Worm (Caenorhabditis elegans) whole organism, young adult: ENCODE measurements around the gene F16H6.7.

ENCODE experiments used
- B0336.3 ChIP-seq: fragments of 200-800 bp; sonication (Bioruptor generic); IDR thresholded peaks from 2 replicates; pipeline ENCODE4 v1.3.6; 2022; ENCODE audit warnings: missing genetic modification characterization, missing compliant biosample characterization
- C06A6.2 ChIP-seq: fragments of 200-800 bp; sonication (Bioruptor generic); conservative IDR thresholded peaks from 2 replicates; pipeline ENCODE4 v1.3.6; 2022; ENCODE audit warnings: missing genetic modification characterization, missing compliant biosample characterization
- F22D6.2 ChIP-seq: sonication (generic microtip); optimal IDR thresholded peaks from 2 replicates; lab custom pipeline; 2016; ENCODE audit warnings: mild to moderate bottlenecking, missing genetic modification characterization, missing compliant biosample characterization
- F23B12.7 ChIP-seq: sonication (generic microtip); optimal IDR thresholded peaks from 2 replicates; lab custom pipeline; 2017; ENCODE audit warnings: missing genetic modification characterization, mild to moderate bottlenecking, missing compliant biosample characterization, antibody characterized with exemption, moderate library complexity; ENCODE audit not compliant: insufficient read depth
- F33H1.4 ChIP-seq: fragments of 200-800 bp; sonication (Bioruptor generic); IDR thresholded peaks from 2 replicates; pipeline ENCODE4 v1.3.6; 2022; ENCODE audit warnings: missing genetic modification reagents, missing genetic modification characterization, missing compliant biosample characterization
- F55B11.4 ChIP-seq: sonication (generic microtip); optimal IDR thresholded peaks from 2 replicates; lab custom pipeline; 2016; ENCODE audit warnings: missing compliant biosample characterization, missing genetic modification characterization, borderline replicate concordance; ENCODE audit not compliant: insufficient read depth
- F57A8.1 ChIP-seq: fragments of 200-800 bp; sonication (Bioruptor generic); optimal IDR thresholded peaks from 2 replicates; lab custom pipeline; 2018; ENCODE audit warnings: mild to moderate bottlenecking, missing genetic modification characterization, moderate library complexity, missing compliant biosample characterization
- F57C9.4 ChIP-seq: sonication (generic microtip); optimal IDR thresholded peaks from 2 replicates; lab custom pipeline; 2017; ENCODE audit warnings: mild to moderate bottlenecking, missing genetic modification characterization, missing compliant biosample characterization
- K11D2.4 ChIP-seq: fragments of 200-800 bp; sonication (Bioruptor generic); IDR thresholded peaks from 2 replicates; pipeline ENCODE4 v1.3.6; 2022; ENCODE audit warnings: missing genetic modification reagents, missing genetic modification characterization, missing compliant biosample characterization
- T26A5.8 ChIP-seq: sonication (generic microtip); optimal IDR thresholded peaks from 2 replicates; lab custom pipeline; 2016; ENCODE audit warnings: missing genetic modification characterization, missing compliant biosample characterization
- Y53F4B.3 ChIP-seq: fragments of 200-800 bp; sonication (Bioruptor generic); IDR thresholded peaks from 2 replicates; pipeline ENCODE4 v1.3.6; 2022; ENCODE audit warnings: missing genetic modification reagents, missing genetic modification characterization, missing compliant biosample characterization
- Y79H2A.3 ChIP-seq: fragments of 200-800 bp; sonication (Bioruptor generic); conservative IDR thresholded peaks from 2 replicates; pipeline ENCODE4 v1.3.6; 2022; ENCODE audit warnings: missing genetic modification reagents, missing genetic modification characterization, missing compliant biosample characterization
- ZK185.1 ChIP-seq: sonication (generic microtip); optimal IDR thresholded peaks from 2 replicates; lab custom pipeline; 2016; ENCODE audit warnings: mild to moderate bottlenecking, missing genetic modification characterization, missing compliant biosample characterization; ENCODE audit not compliant: poor library complexity, severe bottlenecking
- akir-1 ChIP-seq: fragments of 200-800 bp; sonication (Bioruptor generic); optimal IDR thresholded peaks from 2 replicates; lab custom pipeline; 2018; ENCODE audit warnings: mild to moderate bottlenecking, missing genetic modification characterization, moderate library complexity, missing compliant biosample characterization
- aptf-3 ChIP-seq: fragments of 200-800 bp; sonication (Bioruptor generic); IDR thresholded peaks from 2 replicates; pipeline ENCODE4 v1.3.6; 2022; ENCODE audit warnings: missing genetic modification characterization, missing compliant biosample characterization
- cebp-1 ChIP-seq, 2 experiments: fragments of 200-800 bp in 1 of 2; sonication (Bioruptor generic) in 1 of 2; sonication (generic microtip) in 1 of 2; IDR thresholded peaks in 1 of 2; optimal IDR thresholded peaks in 1 of 2; 2 replicates each; pipeline versions ENCODE4 v1.3.6 to Lab custom; 2017 to 2022; ENCODE audit warnings: missing compliant biosample characterization in 2 of 2, missing genetic modification characterization in 2 of 2, mild to moderate bottlenecking in 1 of 2, missing genetic modification reagents in 1 of 2, moderate library complexity in 1 of 2
- ceh-58 ChIP-seq: fragments of 200-800 bp; sonication (Bioruptor generic); IDR thresholded peaks from 2 replicates; pipeline ENCODE4 v1.3.6; 2022; ENCODE audit warnings: missing genetic modification characterization, missing compliant biosample characterization
- ceh-79 ChIP-seq: sonication (generic microtip); optimal IDR thresholded peaks from 2 replicates; lab custom pipeline; 2017; ENCODE audit warnings: mild to moderate bottlenecking, missing genetic modification characterization, missing compliant biosample characterization
- ceh-91 ChIP-seq: fragments of 200-800 bp; sonication (Bioruptor generic); IDR thresholded peaks from 2 replicates; pipeline ENCODE4 v1.3.6; 2022; ENCODE audit warnings: missing genetic modification reagents, missing genetic modification characterization, missing compliant biosample characterization
- die-1 ChIP-seq: sonication (generic microtip); optimal IDR thresholded peaks from 2 replicates; lab custom pipeline; 2016; ENCODE audit warnings: missing genotype, mild to moderate bottlenecking, missing genetic modification characterization, missing compliant biosample characterization
- egl-18 ChIP-seq: fragments of 200-800 bp; sonication (Bioruptor generic); IDR thresholded peaks from 2 replicates; pipeline ENCODE4 v1.3.6; 2022; ENCODE audit warnings: missing genetic modification reagents, missing genetic modification characterization, missing compliant biosample characterization
- egrh-3 ChIP-seq: fragments of 200-800 bp; sonication (Bioruptor generic); IDR thresholded peaks from 2 replicates; pipeline ENCODE4 v1.3.6; 2022; ENCODE audit warnings: missing genetic modification reagents, missing genetic modification characterization, missing compliant biosample characterization
- gei-17 ChIP-seq: fragments of 200-800 bp; sonication (Bioruptor generic); optimal IDR thresholded peaks from 2 replicates; lab custom pipeline; 2018; ENCODE audit warnings: mild to moderate bottlenecking, missing genetic modification characterization, missing compliant biosample characterization
- hlh-26 ChIP-seq: fragments of 200-800 bp; sonication (Bioruptor generic); conservative IDR thresholded peaks from 2 replicates; pipeline ENCODE4 v1.3.6; 2022; ENCODE audit warnings: missing genetic modification reagents, missing genetic modification characterization, missing compliant biosample characterization
- hmg-20 ChIP-seq: fragments of 200-800 bp; sonication (Bioruptor generic); IDR thresholded peaks from 2 replicates; pipeline ENCODE4 v1.3.6; 2022; ENCODE audit warnings: missing genetic modification reagents, missing genetic modification characterization, missing compliant biosample characterization
- lin-35 ChIP-seq, 3 experiments: fragments of 150-350 bp in 2 of 3; sonication (generic microtip) in 1 of 3; optimal IDR thresholded peaks; 2 replicates each; lab custom pipeline; 2014 to 2018; ENCODE audit warnings: missing biosample characterization in 3 of 3, missing genetic modification characterization in 3 of 3, missing genetic modification reagents in 3 of 3
- lir-1 ChIP-seq: fragments of 200-800 bp; sonication (Bioruptor generic); conservative IDR thresholded peaks from 2 replicates; pipeline ENCODE4 v1.3.6; 2022; ENCODE audit warnings: missing genetic modification reagents, missing genetic modification characterization, missing compliant biosample characterization
- madf-10 ChIP-seq: sonication (generic microtip); optimal IDR thresholded peaks from 2 replicates; lab custom pipeline; 2016; ENCODE audit warnings: mild to moderate bottlenecking, missing genetic modification characterization, missing compliant biosample characterization
- mes-4 ChIP-seq: sonication (generic microtip); optimal IDR thresholded peaks from 2 replicates; lab custom pipeline; 2016; ENCODE audit warnings: missing genotype, missing genetic modification characterization, missing compliant biosample characterization
- mxl-1 ChIP-seq: sonication (generic microtip); optimal IDR thresholded peaks from 2 replicates; lab custom pipeline; 2016; ENCODE audit warnings: missing genetic modification characterization, missing compliant biosample characterization
- nfya-1 ChIP-seq: sonication (generic microtip); optimal IDR thresholded peaks from 2 replicates; lab custom pipeline; 2017; ENCODE audit warnings: antibody characterized with exemption, missing compliant biosample characterization, missing genetic modification characterization, borderline replicate concordance; ENCODE audit not compliant: insufficient read depth
- nfya-2 ChIP-seq: fragments of 200-800 bp; sonication (Bioruptor generic); IDR thresholded peaks from 2 replicates; pipeline ENCODE4 v1.3.6; 2022; ENCODE audit warnings: missing genetic modification reagents, missing genetic modification characterization, missing compliant biosample characterization
- nfyb-1 ChIP-seq: fragments of 200-800 bp; sonication (Bioruptor generic); IDR thresholded peaks from 2 replicates; pipeline ENCODE4 v1.3.6; 2022; ENCODE audit warnings: missing genetic modification reagents, missing genetic modification characterization, missing compliant biosample characterization
- nhr-179 ChIP-seq: sonication (generic microtip); optimal IDR thresholded peaks from 2 replicates; lab custom pipeline; 2016; ENCODE audit warnings: mild to moderate bottlenecking, missing genetic modification characterization, missing compliant biosample characterization
- nhr-80 ChIP-seq: sonication (generic microtip); optimal IDR thresholded peaks from 2 replicates; lab custom pipeline; 2016; ENCODE audit warnings: missing genetic modification characterization, missing compliant biosample characterization
- rcor-1 ChIP-seq: fragments of 200-800 bp; sonication (Bioruptor generic); IDR thresholded peaks from 2 replicates; pipeline ENCODE4 v1.3.6; 2022; ENCODE audit warnings: missing genetic modification reagents, missing genetic modification characterization, missing compliant biosample characterization
- repo-1 ChIP-seq: sonication (generic microtip); optimal IDR thresholded peaks from 2 replicates; lab custom pipeline; 2017; ENCODE audit warnings: mild to moderate bottlenecking, missing genetic modification characterization, missing compliant biosample characterization
- zim-3 ChIP-seq: sonication (generic microtip); optimal IDR thresholded peaks from 2 replicates; lab custom pipeline; 2017; ENCODE audit warnings: mild to moderate bottlenecking, missing genetic modification characterization, moderate library complexity, missing compliant biosample characterization
- ztf-18 ChIP-seq: sonication (generic microtip); optimal IDR thresholded peaks from 2 replicates; lab custom pipeline; 2016; ENCODE audit warnings: missing genotype, mild to moderate bottlenecking, missing genetic modification characterization, missing compliant biosample characterization
- ztf-25 ChIP-seq: fragments of 200-800 bp; sonication (Bioruptor generic); IDR thresholded peaks from 2 replicates; pipeline ENCODE4 v1.3.6; 2022; ENCODE audit warnings: missing genetic modification reagents, missing genetic modification characterization, missing compliant biosample characterization
- ztf-28 ChIP-seq: fragments of 200-800 bp; sonication (Bioruptor generic); IDR thresholded peaks from 2 replicates; pipeline ENCODE4 v1.3.6; 2022; ENCODE audit warnings: missing genetic modification reagents, missing genetic modification characterization, missing compliant biosample characterization
- ztf-3 ChIP-seq: fragments of 200-800 bp; sonication (Bioruptor generic); optimal IDR thresholded peaks from 2 replicates; lab custom pipeline; 2018; ENCODE audit warnings: mild to moderate bottlenecking, missing genetic modification characterization, missing compliant biosample characterization
- ztf-6 ChIP-seq: fragments of 200-800 bp; sonication (Bioruptor generic); IDR thresholded peaks from 2 replicates; pipeline ENCODE4 v1.3.6; 2022; ENCODE audit warnings: missing genetic modification reagents, missing genetic modification characterization, missing compliant biosample characterization

F16H6.7 gene

ce11 chrV:18189181-18189580 lies 19.8 kb downstream of the F16H6.7 start, which contains the start of gene clec-246:
TSS of gene clec-246 (plus strand) at chrV:18189481.
- TF ChIP-seq Y79H2A.3 (no peak), egl-18 (GFP tag; lab: Robert Waterston, UW) (no peak), Y53F4B.3 (no peak), F55B11.4 (tag; lab: Kevin White, UChicago) (no peak), F22D6.2 (tag; lab: Kevin White, UChicago) (no peak), ZK185.1 (no peak), F57C9.4 (tag; lab: Kevin White, UChicago) (no peak), repo-1 (tag; lab: Kevin White, UChicago) (no peak), rcor-1 (no peak), nhr-80 (tag; lab: Kevin White, UChicago) (no peak), mes-4 (no peak), lin-35 (GFP tag; optimal IDR thresholded peaks at IDR 0.05; lab: Kevin White, UChicago) (no peak), lir-1 (GFP tag; lab: Robert Waterston, UW) (no peak), gei-17 (no peak), aptf-3 (GFP tag; lab: Robert Waterston, UW) (no peak), ceh-58 (GFP tag; lab: Robert Waterston, UW) (no peak), die-1 (no peak), nfya-2 (GFP tag; lab: Robert Waterston, UW) (no peak)

DNA sequence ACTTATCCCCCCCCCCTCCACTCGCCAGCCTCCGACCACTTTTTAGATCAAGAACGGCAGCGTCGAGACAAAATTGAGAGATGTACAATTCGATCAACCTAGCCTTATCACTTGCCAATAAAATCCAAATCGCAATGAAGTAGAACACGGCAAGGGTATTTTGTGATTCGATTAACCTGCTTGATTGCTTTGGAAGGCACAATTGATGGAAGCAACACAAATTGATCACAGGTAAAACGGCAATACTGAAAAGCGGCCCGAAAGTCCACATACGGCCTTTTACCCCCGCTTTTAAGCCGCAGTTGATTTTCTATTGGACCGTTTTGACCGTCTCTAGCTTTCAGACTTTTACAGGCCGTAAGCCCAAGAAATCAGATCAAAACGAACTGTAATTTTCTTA lies 20.6 kb downstream of the F16H6.7 start, which contains the start of gene clec-245:
Gene clec-245, minus strand, starts transcription at position 101 of the 400 bp plus-strand sequence.
- TF ChIP-seq K11D2.4 (no peak), hlh-26 (GFP tag; lab: Robert Waterston, UW) (no peak), lin-35 (GFP tag; optimal IDR thresholded peaks at IDR 0.05; lab: Kevin White, UChicago) (no peak), ceh-79 (tag; lab: Kevin White, UChicago) (no peak), nfya-1 (no peak), ztf-25 (GFP tag; lab: Robert Waterston, UW) (no peak), zim-3 (no peak), C06A6.2 (no peak), F57A8.1 (GFP tag; lab: Kevin White, UChicago) (no peak)

DNA sequence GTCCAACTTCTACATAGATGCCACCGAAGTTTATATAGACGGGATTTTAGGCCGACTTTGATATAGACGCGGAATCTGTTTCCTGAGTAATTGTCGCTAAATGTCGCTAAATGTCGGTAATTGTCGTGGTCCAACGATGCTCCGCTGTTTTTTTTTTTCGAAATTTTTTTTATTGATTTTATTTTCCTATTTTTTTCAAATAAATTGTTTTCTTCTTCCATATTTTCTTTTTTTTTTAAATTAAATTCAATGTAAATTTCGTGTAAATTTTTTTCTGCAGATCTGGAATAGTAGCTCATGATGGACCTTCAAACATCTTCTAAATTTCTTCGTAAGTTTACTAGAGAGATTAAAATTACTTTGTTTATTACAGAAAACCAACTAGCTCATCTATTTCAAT lies 24.1 kb downstream of the F16H6.7 start, which contains the start of gene C31G12.3:
Gene C31G12.3, plus strand, starts transcription at position 301 of the 400 bp plus-strand sequence.
- TF ChIP-seq akir-1 (GFP tag; lab: Kevin White, UChicago) (no peak), hmg-20 (GFP tag; lab: Robert Waterston, UW) (no peak), F33H1.4 (GFP tag; lab: Robert Waterston, UW) (no peak), egrh-3 (no peak)

ce11 chrV:18179663-18180062 lies 29.3 kb downstream of the F16H6.7 start, which contains the start of gene C31G12.1:
TSS of gene C31G12.1 (plus strand) at chrV:18179963.
- TF ChIP-seq B0336.3 (GFP tag; lab: Robert Waterston, UW) (no peak), nfyb-1 (GFP tag; lab: Robert Waterston, UW) (no peak), madf-10 (tag; lab: Kevin White, UChicago) (no peak), cebp-1 (GFP tag; IDR thresholded peaks at IDR 0.05; lab: Robert Waterston, UW) (no peak), cebp-1 (tag; optimal IDR thresholded peaks at IDR 0.05; lab: Kevin White, UChicago) (no peak), nhr-179 (tag; lab: Kevin White, UChicago) (no peak), ztf-18 (tag; lab: Kevin White, UChicago) (no peak), mes-4 (no peak), lin-35 (GFP tag; optimal IDR thresholded peaks at IDR 0.05; lab: Kevin White, UChicago) (no peak), ceh-91 (GFP tag; lab: Robert Waterston, UW) (no peak), nfya-2 (GFP tag; lab: Robert Waterston, UW) (no peak), ztf-3 (GFP tag; lab: Kevin White, UChicago) (no peak), T26A5.8 (tag; lab: Kevin White, UChicago) (no peak), F23B12.7 (tag; lab: Kevin White, UChicago) (no peak), mxl-1 (tag; lab: Kevin White, UChicago) (no peak), ztf-28 (GFP tag; lab: Robert Waterston, UW) (no peak), ceh-58 (GFP tag; lab: Robert Waterston, UW) (no peak), ztf-6 (GFP tag; lab: Robert Waterston, UW) (no peak)
